Fruit fly (Drosophila melanogaster) whole organism: Measurements from ENCODE around the gene CG9948.

ENCODE experiments used
- CG8478 ChIP-seq: fragments of >200 bp; optimal IDR thresholded peaks from 2 replicates; lab custom pipeline; 2018; ENCODE audit warnings: inconsistent platforms
- usp ChIP-seq: fragments of >200 bp; optimal IDR thresholded peaks from 2 replicates; lab custom pipeline; 2017; ENCODE audit warnings: missing biosample characterization, missing genetic modification characterization, mixed read lengths

dm6 chr3L:6981823-6982222 is 26.0 kb downstream of the CG9948 start:
- TF ChIP-seq usp, result no peak
- no peak for TF ChIP-seq CG8478 (lab: Kevin White, UChicago)
